Worm (Caenorhabditis elegans): ENCODE data around the gene pfd-2.

pfd-2 gene

ce11 chrII:4328716-4329115 is 2.2 kb downstream of the pfd-2 start, which contains the start of gene H20J04.4 (continued):
- TF ChIP-seq aptf-3 (GFP tag; IDR thresholded peaks at IDR 0.05) = no peak
- TF ChIP-seq attf-5 (GFP tag; optimal IDR thresholded peaks at IDR 0.05) = no peak
- no peak for TF ChIP-seq lin-26 (GFP tag; IDR thresholded peaks at IDR 0.05)

- no peak for TF ChIP-seq T26A5.8 (tag; optimal IDR thresholded peaks at IDR 0.05)
- no peak for TF ChIP-seq ztf-26 (tag; optimal IDR thresholded peaks at IDR 0.05)
- no peak for TF ChIP-seq hmg-20 (GFP tag; IDR thresholded peaks at IDR 0.05)
- TF ChIP-seq nhr-120 (GFP tag; IDR thresholded peaks at IDR 0.05) = no peak
- TF ChIP-seq F39B2.1 (GFP tag; IDR thresholded peaks at IDR 0.05) = no peak
- TF ChIP-seq cebp-2 (GFP tag; IDR thresholded peaks at IDR 0.05) = no peak
- TF ChIP-seq atf-7 (tag; optimal IDR thresholded peaks at IDR 0.05) = no peak
- no peak for TF ChIP-seq ztf-6 (GFP tag; IDR thresholded peaks at IDR 0.05)
- no peak for TF ChIP-seq hsf-1 (GFP tag; IDR thresholded peaks at IDR 0.05)
- no peak for TF ChIP-seq B0035.1 (tag; optimal IDR thresholded peaks at IDR 0.05)
- no peak for TF ChIP-seq tbp1 (GFP tag; optimal IDR thresholded peaks at IDR 0.05)
- no peak for TF ChIP-seq snpc-1.3 (tag; optimal IDR thresholded peaks at IDR 0.05; ENCODE audit: insufficient read depth)
- TF ChIP-seq aptf-2 (GFP tag; conservative IDR thresholded peaks at IDR 0.05) = no peak
Observed at ce11 chrII:4334448-4334847, 7.9 kb downstream of the pfd-2 start, which contains the start of gene madf-3. Gene madf-3 (plus strand): TSS chrII:4334748.

DNA sequence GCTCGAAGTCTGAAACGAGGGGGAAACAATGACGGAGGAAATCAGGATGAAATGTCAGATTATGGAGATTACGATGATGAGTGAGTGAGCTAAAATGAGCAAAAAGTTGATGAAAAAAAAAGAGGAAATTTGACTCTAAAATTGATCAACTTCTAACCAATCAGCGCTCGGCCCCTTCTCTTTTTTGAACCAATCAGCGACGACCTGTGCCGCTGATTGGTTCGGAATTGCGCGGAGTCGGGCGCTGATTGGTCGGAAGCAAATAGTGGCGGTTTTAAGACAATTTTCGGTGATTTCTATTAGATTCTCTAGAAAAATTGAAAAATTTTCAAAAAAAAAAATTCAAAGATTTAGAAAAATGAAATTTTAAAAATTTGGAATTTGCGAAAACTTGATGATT is 11.2 kb downstream of the pfd-2 start:
- TF ChIP-seq lir-1 (GFP tag; conservative IDR thresholded peaks at IDR 0.05) (no peak), F55B11.4 (tag; optimal IDR thresholded peaks at IDR 0.05; ENCODE audit: borderline replicate concordance, insufficient read depth) (no peak), ceh-40 (GFP tag; IDR thresholded peaks at IDR 0.05) (no peak), nhr-90 (tag; optimal IDR thresholded peaks at IDR 0.05) (no peak), hrde-1 (tag; optimal IDR thresholded peaks at IDR 0.05; ENCODE audit: borderline replicate concordance) (no peak), madf-10 (tag; optimal IDR thresholded peaks at IDR 0.05) (no peak), F57C9.4 (tag; optimal IDR thresholded peaks at IDR 0.05) (no peak), zim-3 (tag; optimal IDR thresholded peaks at IDR 0.05) (no peak), nhr-27 (tag; optimal IDR thresholded peaks at IDR 0.05) (no peak), let-607 (tag; optimal IDR thresholded peaks at IDR 0.05) (no peak), mcd-1 (GFP tag; IDR thresholded peaks at IDR 0.05) (no peak), Y95B8A.8 (GFP tag; IDR thresholded peaks at IDR 0.05) (no peak), Y67H2A.10 (GFP tag; conservative IDR thresholded peaks at IDR 0.05) (no peak), egl-44 (GFP tag; IDR thresholded peaks at IDR 0.05) (no peak), hsf-1 (GFP tag; IDR thresholded peaks at IDR 0.05) (no peak), him-1 (tag; optimal IDR thresholded peaks at IDR 0.05) (no peak), ceh-27 (GFP tag; optimal IDR thresholded peaks at IDR 0.05) (no peak), F37B4.10 (GFP tag; IDR thresholded peaks at IDR 0.05) (no peak), aptf-2 (GFP tag; conservative IDR thresholded peaks at IDR 0.05) (no peak), F49E8.2 (tag; optimal IDR thresholded peaks at IDR 0.05; ENCODE audit: insufficient read depth) (no peak)

DNA sequence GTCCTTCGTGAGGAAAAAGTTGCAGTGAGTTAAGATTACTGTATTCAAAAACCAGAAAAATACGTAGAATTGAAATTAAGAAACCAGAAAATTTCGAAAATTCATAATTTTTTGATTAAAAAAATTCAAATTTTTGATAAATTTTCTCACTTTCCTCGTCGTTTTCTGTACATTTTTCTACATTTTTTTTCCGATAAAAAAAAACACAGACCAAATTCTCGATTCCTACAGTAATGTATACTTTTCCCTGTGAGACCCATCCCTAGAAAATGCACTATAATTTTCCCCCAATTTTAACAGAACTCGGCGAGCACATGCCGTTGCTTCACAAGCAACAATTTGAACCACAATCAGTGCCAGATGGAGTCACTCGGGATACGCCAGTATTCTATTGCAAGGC is 13.4 kb downstream of the pfd-2 start, which contains the start of gene athp-2:
Gene athp-2, plus strand, starts transcription at position 301 of the 400 bp plus-strand sequence.
- TF ChIP-seq F49E8.2 (tag; optimal IDR thresholded peaks at IDR 0.05; ENCODE audit: insufficient read depth) (no peak), ceh-91 (GFP tag; IDR thresholded peaks at IDR 0.05) (no peak), tbp1 (GFP tag; optimal IDR thresholded peaks at IDR 0.05) (no peak), ceh-79 (tag; optimal IDR thresholded peaks at IDR 0.05) (no peak)
